Worm (Caenorhabditis elegans): Measurements from ENCODE around the gene C44C10.5.

DNA sequence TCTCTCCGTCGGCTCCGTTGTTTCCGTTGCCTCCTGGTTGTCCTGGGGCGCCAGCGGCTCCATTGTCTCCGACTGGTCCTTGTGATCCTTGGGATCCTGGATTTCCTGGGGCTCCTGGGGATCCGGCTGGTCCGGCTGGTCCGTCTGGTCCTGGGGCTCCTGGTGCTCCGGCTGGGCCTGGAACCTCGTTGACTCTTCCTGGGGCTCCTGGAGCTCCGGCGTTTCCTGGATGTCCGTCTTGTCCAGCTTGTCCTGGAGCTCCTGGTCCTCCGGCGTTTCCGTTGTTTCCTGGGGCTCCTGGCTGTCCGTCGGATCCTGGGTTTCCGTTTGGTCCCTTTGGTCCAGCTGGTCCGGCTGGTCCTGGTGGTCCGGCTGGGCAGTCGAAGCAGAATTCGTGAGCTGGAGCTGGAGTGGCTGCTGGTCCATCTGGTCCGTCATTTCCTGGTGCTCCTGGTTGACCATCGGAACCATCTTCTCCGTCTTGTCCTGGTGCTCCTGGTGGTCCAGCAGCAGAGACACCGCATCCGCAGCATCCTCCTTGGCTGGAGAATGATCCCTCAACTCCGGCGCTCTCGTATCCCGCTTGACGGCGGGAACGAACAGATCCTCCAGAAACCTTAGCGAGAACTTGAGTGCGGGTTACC lies 21.2 kb downstream of the C44C10.5 start:
- TF ChIP-seq nhr-12 (tag; optimal IDR thresholded peaks at IDR 0.05), result no peak
- TF ChIP-seq egl-27 (tag; optimal IDR thresholded peaks at IDR 0.05), result no peak
- TF ChIP-seq ZK546.5 (tag; optimal IDR thresholded peaks at IDR 0.05), result no peak
- TF ChIP-seq zag-1 (tag; optimal IDR thresholded peaks at IDR 0.05), result no peak
- no peak for TF ChIP-seq lsy-2 (tag; optimal IDR thresholded peaks at IDR 0.05)
- TF ChIP-seq ztf-4 (tag; optimal IDR thresholded peaks at IDR 0.05), result no peak
- TF ChIP-seq blmp-1 (tag; optimal IDR thresholded peaks at IDR 0.05; ENCODE audit: insufficient read depth), result no peak
- no peak for TF ChIP-seq ztf-11 (tag; optimal IDR thresholded peaks at IDR 0.05)
